Fruit fly (Drosophila melanogaster): Measurements from ENCODE around the gene CG6696.

CG6696 gene

DNA sequence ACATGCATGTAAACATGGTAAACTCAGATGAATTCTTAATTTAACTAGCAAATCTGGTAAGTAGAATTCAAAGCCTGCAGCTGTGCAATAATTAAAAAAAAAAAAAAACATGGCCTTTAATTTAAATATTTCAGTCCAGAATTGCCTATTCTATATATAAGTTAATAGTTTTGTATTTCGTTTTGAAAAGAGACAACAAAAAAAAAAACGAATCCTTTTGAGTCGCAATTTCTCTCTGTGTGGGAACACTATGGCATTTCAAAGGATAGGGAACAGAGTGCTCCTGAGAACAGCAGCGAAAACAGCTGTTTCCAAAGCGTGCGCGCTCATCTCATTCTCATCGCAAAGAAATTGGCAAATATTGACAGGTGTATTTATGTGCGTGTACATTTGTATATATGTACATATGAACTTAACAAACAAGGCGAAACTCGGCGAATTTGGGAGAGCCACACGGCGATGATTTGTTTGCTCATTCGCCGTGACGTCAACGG, 16.2 kb downstream of the CG6696 start (continued):
- TF ChIP-seq Adf1 (GFP tag; IDR thresholded peaks at IDR 0.05) = peak; percentile 26; the same call in 1 of the 2 replicates
- no peak for TF ChIP-seq CG2199 (GFP tag; IDR thresholded peaks at IDR 0.05)
- TF ChIP-seq CG4404 (GFP tag; IDR thresholded peaks at IDR 0.05) = peak; percentile 34; the same call in 1 of the 2 replicates
- peak; percentile 57 for TF ChIP-seq CG10209 (GFP tag; optimal IDR thresholded peaks at IDR 0.05)
- TF ChIP-seq Chrac-16 (GFP tag; optimal IDR thresholded peaks at IDR 0.05) = peak; percentile 51
- no peak for TF ChIP-seq CG14667 (GFP tag; IDR thresholded peaks at IDR 0.05)
- TF ChIP-seq grau (tag; optimal IDR thresholded peaks at IDR 0.05) = peak; percentile 46
- no peak for TF ChIP-seq chinmo (GFP tag; IDR thresholded peaks at IDR 0.05; ENCODE audit: partially characterized antibody)
- TF ChIP-seq CG4730 (GFP tag; IDR thresholded peaks at IDR 0.05) = peak; percentile 37; the same call in 1 of the 2 replicates
- TF ChIP-seq CG10543 (GFP tag; optimal IDR thresholded peaks at IDR 0.05) = peak; percentile 22
- peak; percentile 54 for TF ChIP-seq Abd-B (GFP tag; optimal IDR thresholded peaks at IDR 0.05)
- peak; percentile 8 for TF ChIP-seq Nf-YB (GFP tag; optimal IDR thresholded peaks at IDR 0.05)
- peak; percentile 55 for TF ChIP-seq Hmr (GFP tag; optimal IDR thresholded peaks at IDR 0.05)
- no peak for TF ChIP-seq chm (GFP tag; IDR thresholded peaks at IDR 0.05)
- no peak; the same call in 1 of the 2 replicates for TF ChIP-seq Atf6 (GFP tag; IDR thresholded peaks at IDR 0.05)
- no peak for TF ChIP-seq toy (GFP tag; IDR thresholded peaks at IDR 0.05)
- no peak for TF ChIP-seq emc (GFP tag; optimal IDR thresholded peaks at IDR 0.05)
- TF ChIP-seq h (optimal IDR thresholded peaks at IDR 0.05) = no peak
- no peak for TF ChIP-seq CG9797 (GFP tag; optimal IDR thresholded peaks at IDR 0.05)
- TF ChIP-seq fd64A (GFP tag; optimal IDR thresholded peaks at IDR 0.05) = peak; percentile 30
- no peak for TF ChIP-seq gce (GFP tag; IDR thresholded peaks at IDR 0.05)
- TF ChIP-seq sna (GFP tag; IDR thresholded peaks at IDR 0.05; ENCODE audit: partially characterized antibody) = no peak
- no peak for TF ChIP-seq CG3995 (GFP tag; optimal IDR thresholded peaks at IDR 0.05)
- TF ChIP-seq abd-A (tag; optimal IDR thresholded peaks at IDR 0.05) = no peak
- peak; percentile 50 for TF ChIP-seq CG12659 (GFP tag; optimal IDR thresholded peaks at IDR 0.05)
- no peak for TF ChIP-seq pzg (GFP tag; optimal IDR thresholded peaks at IDR 0.05)
- TF ChIP-seq Ada2b (GFP tag; IDR thresholded peaks at IDR 0.05) = no peak
- TF ChIP-seq psq (GFP tag; optimal IDR thresholded peaks at IDR 0.05) = peak; percentile 25
- no peak for TF ChIP-seq eve (GFP tag; optimal IDR thresholded peaks at IDR 0.05)
- TF ChIP-seq Sry-δ (GFP tag; optimal IDR thresholded peaks at IDR 0.05) = no peak
- peak; percentile 18 for TF ChIP-seq dm (GFP tag; optimal IDR thresholded peaks at IDR 0.05)
- peak; percentile 66 for TF ChIP-seq CG17359 (tag; optimal IDR thresholded peaks at IDR 0.05)
- TF ChIP-seq cato (GFP tag; optimal IDR thresholded peaks at IDR 0.05; ENCODE audit: borderline replicate concordance) = peak; percentile 20
- peak; percentile 49 for TF ChIP-seq Hey (tag; optimal IDR thresholded peaks at IDR 0.05)
- TF ChIP-seq oc (tag; optimal IDR thresholded peaks at IDR 0.05) = peak; percentile 4
- 0 out of 2 replicates have a peak, but pooled peaks have one; percentile 36 for TF ChIP-seq stc (GFP tag; IDR thresholded peaks at IDR 0.05)
- TF ChIP-seq CG18262 (tag; optimal IDR thresholded peaks at IDR 0.05) = peak; percentile 71
- 0 out of 2 replicates have a peak, but pooled peaks have one; percentile 14 for TF ChIP-seq onecut (GFP tag; IDR thresholded peaks at IDR 0.05)
- no peak for TF ChIP-seq Dfd (GFP tag; optimal IDR thresholded peaks at IDR 0.05)
- TF ChIP-seq CG31365 (tag; optimal IDR thresholded peaks at IDR 0.05) = peak; percentile 45
- TF ChIP-seq Fer2 (tag; optimal IDR thresholded peaks at IDR 0.05) = no peak
- no peak for TF ChIP-seq CG10431 (GFP tag; optimal IDR thresholded peaks at IDR 0.05)
- peak; percentile 79 for TF ChIP-seq CG30403 (GFP tag; optimal IDR thresholded peaks at IDR 0.05)
- TF ChIP-seq CG15696 (tag; optimal IDR thresholded peaks at IDR 0.05) = peak; percentile 41
- TF ChIP-seq GATAe (GFP tag; conservative IDR thresholded peaks at IDR 0.05) = no peak
- TF ChIP-seq ash1 (GFP tag; optimal IDR thresholded peaks at IDR 0.05) = no peak
- no peak for TF ChIP-seq ftz-f1 (GFP tag; optimal IDR thresholded peaks at IDR 0.05)
- peak; percentile 28 for TF ChIP-seq CG11723 (GFP tag; optimal IDR thresholded peaks at IDR 0.05)
- peak; percentile 54 for TF ChIP-seq CG13296 (GFP tag; optimal IDR thresholded peaks at IDR 0.05)
- no peak for TF ChIP-seq CG8478 (optimal IDR thresholded peaks at IDR 0.05)
- TF ChIP-seq yki (optimal IDR thresholded peaks at IDR 0.05) = no peak
- TF ChIP-seq wdn (GFP tag; IDR thresholded peaks at IDR 0.05) = no peak

All from whole organism, embryonic.